Worm (Caenorhabditis elegans) whole organism, early embryonic: ENCODE results near the gene Y66D12A.21.

Source experiments
- B0310.2 ChIP-seq: sonication (generic microtip); optimal IDR thresholded peaks from 2 replicates; lab custom pipeline; 2016; ENCODE audit warnings: mild to moderate bottlenecking, missing genetic modification characterization, missing compliant biosample characterization
- F13C5.2 ChIP-seq: sonication (generic microtip); optimal IDR thresholded peaks from 2 replicates; lab custom pipeline; 2017; ENCODE audit warnings: mild to moderate bottlenecking, missing genetic modification characterization, inconsistent platforms, missing compliant biosample characterization
- aly-1 ChIP-seq: sonication (generic microtip); optimal IDR thresholded peaks from 2 replicates; lab custom pipeline; 2016; ENCODE audit warnings: missing genetic modification characterization, missing compliant biosample characterization
- ama-1 ChIP-seq: fragments of 150-350 bp; optimal IDR thresholded peaks from 2 replicates; lab custom pipeline; 2014
- ceh-13 ChIP-seq: fragments of 200-800 bp; sonication (Bioruptor generic); optimal IDR thresholded peaks from 2 replicates; lab custom pipeline; 2018; ENCODE audit warnings: mild to moderate bottlenecking, missing genetic modification characterization, missing compliant biosample characterization
- ceh-36 ChIP-seq: sonication (generic microtip); optimal IDR thresholded peaks from 2 replicates; lab custom pipeline; 2016; ENCODE audit warnings: missing genetic modification characterization, inconsistent platforms, missing compliant biosample characterization
- ets-7 ChIP-seq: sonication (generic microtip); optimal IDR thresholded peaks from 2 replicates; lab custom pipeline; 2016; ENCODE audit warnings: missing genotype, missing genetic modification characterization, missing compliant biosample characterization
- flt-1 ChIP-seq: fragments of 200-800 bp; sonication (Bioruptor generic); IDR thresholded peaks from 2 replicates; pipeline ENCODE4 v1.3.6; 2022; ENCODE audit warnings: missing genetic modification characterization, missing compliant biosample characterization
- hmbx-1 ChIP-seq: sonication (generic microtip); optimal IDR thresholded peaks from 2 replicates; lab custom pipeline; 2016; ENCODE audit warnings: mild to moderate bottlenecking, missing genetic modification characterization, missing compliant biosample characterization
- hmg-4 ChIP-seq: fragments of 200-800 bp; sonication (Bioruptor generic); optimal IDR thresholded peaks from 2 replicates; lab custom pipeline; 2018; ENCODE audit warnings: mild to moderate bottlenecking, missing genetic modification characterization, missing compliant biosample characterization
- hnd-1 ChIP-seq: sonication (generic microtip); optimal IDR thresholded peaks from 2 replicates; lab custom pipeline; 2016; ENCODE audit warnings: missing genetic modification characterization, missing compliant biosample characterization
- pes-1 ChIP-seq: fragments of 200-800 bp; sonication (Bioruptor generic); IDR thresholded peaks from 2 replicates; pipeline ENCODE4 v1.3.6; 2022; ENCODE audit warnings: missing genetic modification reagents, missing genetic modification characterization, missing compliant biosample characterization
- scrt-1 ChIP-seq: fragments of 200-800 bp; sonication (Bioruptor generic); IDR thresholded peaks from 2 replicates; pipeline ENCODE4 v1.3.6; 2022; ENCODE audit warnings: missing genetic modification characterization, missing compliant biosample characterization
- sea-1 ChIP-seq: fragments of 200-800 bp; sonication (Bioruptor generic); conservative IDR thresholded peaks from 2 replicates; pipeline ENCODE4 v1.3.6; 2022; ENCODE audit warnings: missing genetic modification characterization, missing compliant biosample characterization
- tbx-11 ChIP-seq: fragments of 200-800 bp; sonication (Bioruptor generic); IDR thresholded peaks from 2 replicates; pipeline ENCODE4 v1.3.6; 2022; ENCODE audit warnings: missing genetic modification characterization, missing compliant biosample characterization
- tbx-37 ChIP-seq: fragments of 200-800 bp; sonication (Bioruptor generic); conservative IDR thresholded peaks from 2 replicates; pipeline ENCODE4 v1.3.6; 2022; ENCODE audit warnings: missing genetic modification reagents, missing genetic modification characterization, missing compliant biosample characterization
- tra-4 ChIP-seq: sonication (generic microtip); optimal IDR thresholded peaks from 2 replicates; lab custom pipeline; 2017; ENCODE audit warnings: missing genetic modification characterization, missing compliant biosample characterization

The Y66D12A.21 gene

ce11 chrIII:11500647-11501046 lies 4.5 kb downstream of the Y66D12A.21 start, which contains the start of gene nars-2:
Gene nars-2, minus strand, starts transcription at chrIII:11500747.
- TF ChIP-seq ets-7 (tag; lab: Kevin White, UChicago): no peak
- TF ChIP-seq sea-1 (GFP tag; lab: Robert Waterston, UW): no peak
- TF ChIP-seq ceh-36 (tag; lab: Kevin White, UChicago): no peak
- no peak for TF ChIP-seq flt-1 (GFP tag; lab: Robert Waterston, UW)
- no peak for TF ChIP-seq hnd-1
- no peak for TF ChIP-seq hmg-4 (GFP tag; lab: Kevin White, UChicago)
- no peak for TF ChIP-seq scrt-1
- no peak for TF ChIP-seq F13C5.2
- no peak for TF ChIP-seq B0310.2 (tag; lab: Kevin White, UChicago)
- TF ChIP-seq ama-1: no peak

- TF ChIP-seq sea-1 (GFP tag; lab: Robert Waterston, UW) (no peak), hmbx-1 (tag; lab: Kevin White, UChicago) (no peak), ceh-13 (GFP tag; lab: Kevin White, UChicago) (no peak), B0310.2 (tag; lab: Kevin White, UChicago) (no peak), ets-7 (tag; lab: Kevin White, UChicago) (no peak), flt-1 (GFP tag; lab: Robert Waterston, UW) (no peak), pes-1 (GFP tag; lab: Robert Waterston, UW) (no peak), aly-1 (tag; lab: Kevin White, UChicago) (no peak), ama-1 (no peak), tbx-37 (GFP tag; lab: Robert Waterston, UW) (no peak), hmg-4 (GFP tag; lab: Kevin White, UChicago) (no peak), tra-4 (tag; lab: Kevin White, UChicago) (no peak), F13C5.2 (no peak), hnd-1 (no peak), tbx-11 (GFP tag; lab: Robert Waterston, UW) (no peak), scrt-1 (no peak)
Measured at ce11 chrIII:11496496-11496895, 8.6 kb downstream of the Y66D12A.21 start, which contains the start of gene Y66D12A.24. Gene Y66D12A.24, plus strand, starts transcription at chrIII:11496865.

DNA sequence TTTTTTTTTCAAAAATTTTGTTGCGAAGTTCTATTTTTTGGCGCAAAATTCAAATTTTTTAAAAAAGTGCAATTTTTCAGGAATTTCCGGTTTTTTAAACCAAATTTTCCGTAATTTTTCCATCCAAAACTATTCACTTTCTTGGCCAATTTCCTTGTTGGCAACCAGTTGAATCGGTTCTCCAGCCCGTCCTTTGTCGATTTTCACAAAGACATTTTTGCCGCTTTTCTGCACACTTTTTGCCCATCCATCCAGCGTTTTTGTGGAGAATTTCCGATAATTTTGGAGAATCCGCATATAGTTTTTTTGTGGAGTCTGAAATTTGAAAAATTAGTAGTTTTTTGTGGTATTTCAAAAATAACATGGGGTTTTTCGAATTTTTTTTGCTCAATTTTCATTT lies 12.6 kb downstream of the Y66D12A.21 start:
- TF ChIP-seq B0310.2 (tag; lab: Kevin White, UChicago) (no peak), sea-1 (GFP tag; lab: Robert Waterston, UW) (no peak), ceh-36 (tag; lab: Kevin White, UChicago) (no peak), scrt-1 (no peak), F13C5.2 (no peak), hmbx-1 (tag; lab: Kevin White, UChicago) (no peak), flt-1 (GFP tag; lab: Robert Waterston, UW) (no peak), aly-1 (tag; lab: Kevin White, UChicago) (no peak), tbx-37 (GFP tag; lab: Robert Waterston, UW) (no peak), tra-4 (tag; lab: Kevin White, UChicago) (no peak), ceh-13 (GFP tag; lab: Kevin White, UChicago) (no peak), ama-1 (no peak), tbx-11 (GFP tag; lab: Robert Waterston, UW) (no peak), hmg-4 (GFP tag; lab: Kevin White, UChicago) (no peak), pes-1 (GFP tag; lab: Robert Waterston, UW) (no peak), ets-7 (tag; lab: Kevin White, UChicago) (no peak), hnd-1 (no peak)

- no peak for TF ChIP-seq scrt-1
- TF ChIP-seq hmg-4 (GFP tag; lab: Kevin White, UChicago): no peak
- no peak for TF ChIP-seq sea-1 (GFP tag; lab: Robert Waterston, UW)
- no peak for TF ChIP-seq ets-7 (tag; lab: Kevin White, UChicago)
- no peak for TF ChIP-seq hnd-1
- TF ChIP-seq tbx-37 (GFP tag; lab: Robert Waterston, UW): no peak
- no peak for TF ChIP-seq ceh-36 (tag; lab: Kevin White, UChicago)
- TF ChIP-seq ceh-13 (GFP tag; lab: Kevin White, UChicago): no peak
- no peak for TF ChIP-seq hmbx-1 (tag; lab: Kevin White, UChicago)
- no peak for TF ChIP-seq aly-1 (tag; lab: Kevin White, UChicago)
- TF ChIP-seq F13C5.2: no peak
- no peak for TF ChIP-seq B0310.2 (tag; lab: Kevin White, UChicago)
- no peak for TF ChIP-seq ama-1
- no peak for TF ChIP-seq pes-1 (GFP tag; lab: Robert Waterston, UW)
- TF ChIP-seq tbx-11 (GFP tag; lab: Robert Waterston, UW): no peak
- no peak for TF ChIP-seq flt-1 (GFP tag; lab: Robert Waterston, UW)
- TF ChIP-seq tra-4 (tag; lab: Kevin White, UChicago): no peak
Measured at ce11 chrIII:11490221-11490620, 14.9 kb downstream of the Y66D12A.21 start.

DNA sequence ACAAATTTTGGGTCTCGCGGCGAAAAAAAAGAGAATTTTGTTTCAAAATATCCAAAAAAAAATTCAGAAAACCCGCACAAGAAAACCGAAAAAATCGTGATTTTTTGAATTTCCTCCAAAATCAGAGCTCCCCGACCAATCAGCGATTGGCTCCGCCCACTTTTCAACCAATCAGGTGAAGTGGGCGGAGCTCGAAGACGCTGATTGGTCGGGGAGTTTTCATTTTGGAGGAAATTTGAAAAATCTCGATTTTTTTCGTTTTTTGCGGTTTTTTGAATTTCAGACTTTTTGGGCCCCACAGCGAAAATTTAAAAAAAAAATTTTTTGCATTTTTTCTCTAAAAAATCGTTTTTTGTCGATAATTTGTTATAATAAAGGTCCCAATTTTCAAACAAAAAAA lies 15.5 kb downstream of the Y66D12A.21 start:
- no peak for TF ChIP-seq ceh-36 (tag; lab: Kevin White, UChicago)
- no peak for TF ChIP-seq flt-1 (GFP tag; lab: Robert Waterston, UW)
- no peak for TF ChIP-seq hmbx-1 (tag; lab: Kevin White, UChicago)
- TF ChIP-seq tbx-37 (GFP tag; lab: Robert Waterston, UW): no peak
- no peak for TF ChIP-seq B0310.2 (tag; lab: Kevin White, UChicago)
- no peak for TF ChIP-seq scrt-1
- TF ChIP-seq ets-7 (tag; lab: Kevin White, UChicago): no peak
- TF ChIP-seq hnd-1: no peak
- no peak for TF ChIP-seq sea-1 (GFP tag; lab: Robert Waterston, UW)
- TF ChIP-seq ceh-13 (GFP tag; lab: Kevin White, UChicago): no peak
- TF ChIP-seq hmg-4 (GFP tag; lab: Kevin White, UChicago): no peak
- TF ChIP-seq tbx-11 (GFP tag; lab: Robert Waterston, UW): no peak
- no peak for TF ChIP-seq pes-1 (GFP tag; lab: Robert Waterston, UW)

DNA sequence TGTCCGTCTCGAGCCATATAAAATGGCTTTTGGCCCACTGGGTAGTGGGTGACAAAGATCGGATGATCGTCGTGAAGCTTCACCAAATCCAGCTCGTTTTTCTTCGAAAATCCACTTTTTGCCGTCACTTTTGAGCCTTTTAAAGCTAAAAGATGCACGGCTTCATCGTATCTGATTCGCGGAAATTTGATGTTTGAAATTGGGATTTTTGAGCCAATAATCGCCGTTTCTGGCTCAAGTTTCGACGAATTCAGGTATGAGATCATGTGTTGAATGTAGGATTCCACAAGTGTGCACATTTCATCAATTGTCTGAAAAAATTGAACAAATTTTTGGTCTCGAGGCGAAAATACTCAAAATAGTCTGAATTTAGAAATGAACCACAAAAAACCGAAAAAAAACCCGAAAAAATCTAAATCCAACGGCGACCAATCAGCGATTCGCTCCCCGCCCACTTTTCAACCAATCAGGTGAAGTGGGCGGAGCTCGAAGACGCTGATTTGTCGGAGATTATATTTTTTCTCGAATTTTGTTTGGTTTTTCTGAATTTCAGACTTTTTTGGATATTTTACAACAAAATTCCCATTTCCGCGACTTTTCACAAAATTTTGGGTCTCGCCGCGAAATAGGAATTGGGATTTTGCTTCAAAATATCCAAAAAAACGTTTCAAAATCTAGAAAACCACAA lies 16.3 kb downstream of the Y66D12A.21 start:
- TF ChIP-seq scrt-1 (no peak), F13C5.2 (no peak), pes-1 (GFP tag; lab: Robert Waterston, UW) (no peak), tbx-37 (GFP tag; lab: Robert Waterston, UW) (no peak), hmg-4 (GFP tag; lab: Kevin White, UChicago) (no peak), B0310.2 (tag; lab: Kevin White, UChicago) (no peak), ceh-13 (GFP tag; lab: Kevin White, UChicago) (no peak), tra-4 (tag; lab: Kevin White, UChicago) (no peak), hnd-1 (no peak), sea-1 (GFP tag; lab: Robert Waterston, UW) (no peak), tbx-11 (GFP tag; lab: Robert Waterston, UW) (no peak)
